Worm (Caenorhabditis elegans) whole organism, young adult: ENCODE results near the gene F35E8.10.

Source experiments
- B0019.2 ChIP-seq: fragments of 200-800 bp; sonication (Bioruptor generic); conservative IDR thresholded peaks from 2 replicates; pipeline ENCODE4 v1.3.6; 2022; ENCODE audit warnings: missing genetic modification reagents, missing genetic modification characterization, missing compliant biosample characterization
- C06A6.2 ChIP-seq: fragments of 200-800 bp; sonication (Bioruptor generic); conservative IDR thresholded peaks from 2 replicates; pipeline ENCODE4 v1.3.6; 2022; ENCODE audit warnings: missing genetic modification characterization, missing compliant biosample characterization
- D2030.7 ChIP-seq: fragments of 200-800 bp; sonication (Bioruptor generic); IDR thresholded peaks from 2 replicates; pipeline ENCODE4 v1.3.6; 2022; ENCODE audit warnings: missing genetic modification reagents, missing genetic modification characterization, missing compliant biosample characterization
- F10E7.11 ChIP-seq: sonication (generic microtip); optimal IDR thresholded peaks from 2 replicates; lab custom pipeline; 2017; ENCODE audit warnings: mild to moderate bottlenecking, missing genetic modification characterization, moderate library complexity, missing compliant biosample characterization
- F37B4.10 ChIP-seq: fragments of 200-800 bp; sonication (Bioruptor generic); IDR thresholded peaks from 2 replicates; pipeline ENCODE4 v1.3.6; 2022; ENCODE audit warnings: missing genetic modification characterization, missing compliant biosample characterization
- F49E8.2 ChIP-seq: sonication (generic microtip); optimal IDR thresholded peaks from 3 replicates; lab custom pipeline; 2017; ENCODE audit warnings: missing genetic modification characterization, mild to moderate bottlenecking, missing compliant biosample characterization, antibody characterized with exemption, moderate library complexity; ENCODE audit not compliant: insufficient read depth
- F52B5.7 ChIP-seq: sonication (generic microtip); optimal IDR thresholded peaks from 2 replicates; lab custom pipeline; 2016; ENCODE audit warnings: mild to moderate bottlenecking, missing genetic modification characterization, missing compliant biosample characterization
- F57A8.1 ChIP-seq: fragments of 200-800 bp; sonication (Bioruptor generic); optimal IDR thresholded peaks from 2 replicates; lab custom pipeline; 2018; ENCODE audit warnings: mild to moderate bottlenecking, missing genetic modification characterization, moderate library complexity, missing compliant biosample characterization
- T26A5.8 ChIP-seq: sonication (generic microtip); optimal IDR thresholded peaks from 2 replicates; lab custom pipeline; 2016; ENCODE audit warnings: missing genetic modification characterization, missing compliant biosample characterization
- Y56A3A.18 ChIP-seq: fragments of 200-800 bp; sonication (Bioruptor generic); IDR thresholded peaks from 2 replicates; pipeline ENCODE4 v1.3.6; 2022; ENCODE audit warnings: missing genetic modification reagents, missing genetic modification characterization, missing compliant biosample characterization
- Y95B8A.8 ChIP-seq: fragments of 200-800 bp; sonication (Bioruptor generic); IDR thresholded peaks from 2 replicates; pipeline ENCODE4 v1.3.6; 2022; ENCODE audit warnings: missing genetic modification reagents, missing genetic modification characterization, missing compliant biosample characterization
- attf-3 ChIP-seq: fragments of 200-800 bp; sonication (Bioruptor generic); conservative IDR thresholded peaks from 2 replicates; pipeline ENCODE4 v1.3.6; 2022; ENCODE audit warnings: missing genetic modification reagents, missing genetic modification characterization, missing compliant biosample characterization
- attf-5 ChIP-seq: fragments of 200-800 bp; sonication (Bioruptor generic); optimal IDR thresholded peaks from 2 replicates; lab custom pipeline; 2018; ENCODE audit warnings: mild to moderate bottlenecking, missing genetic modification characterization, missing compliant biosample characterization
- cebp-2 ChIP-seq: fragments of 200-800 bp; sonication (Bioruptor generic); IDR thresholded peaks from 2 replicates; pipeline ENCODE4 v1.3.6; 2022; ENCODE audit warnings: missing genetic modification characterization, missing compliant biosample characterization
- ceh-100 ChIP-seq: fragments of 200-800 bp; sonication (Bioruptor generic); IDR thresholded peaks from 2 replicates; pipeline ENCODE4 v1.3.6; 2022; ENCODE audit warnings: missing genetic modification reagents, missing genetic modification characterization, missing compliant biosample characterization
- ceh-40 ChIP-seq: fragments of 200-800 bp; sonication (Bioruptor generic); IDR thresholded peaks from 2 replicates; pipeline ENCODE4 v1.3.6; 2022; ENCODE audit warnings: missing genetic modification characterization, missing compliant biosample characterization
- ceh-79 ChIP-seq: sonication (generic microtip); optimal IDR thresholded peaks from 2 replicates; lab custom pipeline; 2017; ENCODE audit warnings: mild to moderate bottlenecking, missing genetic modification characterization, missing compliant biosample characterization
- dpff-1 ChIP-seq: sonication (generic microtip); optimal IDR thresholded peaks from 2 replicates; lab custom pipeline; 2017; ENCODE audit warnings: mild to moderate bottlenecking, missing genetic modification characterization, missing compliant biosample characterization
- him-1 ChIP-seq: sonication (generic microtip); optimal IDR thresholded peaks from 2 replicates; lab custom pipeline; 2016; ENCODE audit warnings: missing genotype, missing genetic modification reagents, missing genetic modification characterization, missing compliant biosample characterization
- hlh-26 ChIP-seq: fragments of 200-800 bp; sonication (Bioruptor generic); conservative IDR thresholded peaks from 2 replicates; pipeline ENCODE4 v1.3.6; 2022; ENCODE audit warnings: missing genetic modification reagents, missing genetic modification characterization, missing compliant biosample characterization
- hmg-1.2 ChIP-seq: fragments of 200-800 bp; sonication (Bioruptor generic); IDR thresholded peaks from 2 replicates; pipeline ENCODE4 v1.3.6; 2022; ENCODE audit warnings: missing genetic modification reagents, missing genetic modification characterization, missing compliant biosample characterization
- hrde-1 ChIP-seq: sonication (generic microtip); optimal IDR thresholded peaks from 2 replicates; lab custom pipeline; 2016; ENCODE audit warnings: missing genetic modification characterization, mild to moderate bottlenecking, missing compliant biosample characterization, moderate library complexity, missing genotype, missing genetic modification reagents, borderline replicate concordance
- let-607 ChIP-seq, 2 experiments: fragments of 200-800 bp in 1 of 2; sonication (Bioruptor generic) in 1 of 2; sonication (generic microtip) in 1 of 2; optimal IDR thresholded peaks; 2 replicates each; lab custom pipeline; 2016 to 2018; ENCODE audit warnings: mild to moderate bottlenecking in 2 of 2, missing compliant biosample characterization in 2 of 2, missing genetic modification characterization in 2 of 2, moderate library complexity in 2 of 2, missing genotype in 1 of 2
- lin-54 ChIP-seq: fragments of 200-800 bp; sonication (Bioruptor generic); optimal IDR thresholded peaks from 2 replicates; lab custom pipeline; 2018; ENCODE audit warnings: mild to moderate bottlenecking, missing genetic modification characterization, missing compliant biosample characterization
- madf-3 ChIP-seq: fragments of 200-800 bp; sonication (Bioruptor generic); IDR thresholded peaks from 2 replicates; pipeline ENCODE4 v1.3.6; 2022; ENCODE audit warnings: missing genetic modification reagents, missing genetic modification characterization, missing compliant biosample characterization
- madf-6 ChIP-seq: fragments of 200-800 bp; sonication (Bioruptor generic); IDR thresholded peaks from 2 replicates; pipeline ENCODE4 v1.3.6; 2022; ENCODE audit warnings: missing genetic modification reagents, missing genetic modification characterization, missing compliant biosample characterization
- mel-28 ChIP-seq: sonication (generic microtip); optimal IDR thresholded peaks from 2 replicates; lab custom pipeline; 2016; ENCODE audit warnings: borderline replicate concordance, mild to moderate bottlenecking, missing genetic modification characterization, missing compliant biosample characterization
- mxl-1 ChIP-seq: sonication (generic microtip); optimal IDR thresholded peaks from 2 replicates; lab custom pipeline; 2016; ENCODE audit warnings: missing genetic modification characterization, missing compliant biosample characterization
- nfya-2 ChIP-seq: fragments of 200-800 bp; sonication (Bioruptor generic); IDR thresholded peaks from 2 replicates; pipeline ENCODE4 v1.3.6; 2022; ENCODE audit warnings: missing genetic modification reagents, missing genetic modification characterization, missing compliant biosample characterization
- rcor-1 ChIP-seq: fragments of 200-800 bp; sonication (Bioruptor generic); IDR thresholded peaks from 2 replicates; pipeline ENCODE4 v1.3.6; 2022; ENCODE audit warnings: missing genetic modification reagents, missing genetic modification characterization, missing compliant biosample characterization
- repo-1 ChIP-seq: sonication (generic microtip); optimal IDR thresholded peaks from 2 replicates; lab custom pipeline; 2017; ENCODE audit warnings: mild to moderate bottlenecking, missing genetic modification characterization, missing compliant biosample characterization
- snpc-1.1 ChIP-seq: sonication (generic microtip); optimal IDR thresholded peaks from 2 replicates; lab custom pipeline; 2017; ENCODE audit warnings: missing genetic modification characterization, mild to moderate bottlenecking, missing compliant biosample characterization, antibody characterized with exemption, moderate library complexity, missing genotype, missing genetic modification reagents; ENCODE audit not compliant: insufficient read depth
- snpc-3.4 ChIP-seq: sonication (generic microtip); optimal IDR thresholded peaks from 2 replicates; lab custom pipeline; 2017; ENCODE audit warnings: missing genetic modification characterization, mild to moderate bottlenecking, missing compliant biosample characterization, antibody characterized with exemption, moderate library complexity, missing genotype, missing genetic modification reagents
- snpc-4 ChIP-seq, 5 experiments: fragments of 150-350 bp in 1 of 5; sonication (generic microtip) in 4 of 5; optimal IDR thresholded peaks; 2 replicates each; lab custom pipeline; 2014 to 2018; ENCODE audit warnings: missing genetic modification characterization in 5 of 5, missing biosample characterization in 3 of 5, antibody characterized with exemption in 2 of 5, mild to moderate bottlenecking in 2 of 5, missing compliant biosample characterization in 2 of 5, missing genotype in 2 of 5, moderate library complexity in 2 of 5, missing genetic modification reagents in 1 of 5
- tlf-1 ChIP-seq: fragments of 200-800 bp; sonication (Bioruptor generic); optimal IDR thresholded peaks from 2 replicates; lab custom pipeline; 2018; ENCODE audit warnings: mild to moderate bottlenecking, missing genetic modification characterization, missing compliant biosample characterization
- zfh-2 ChIP-seq: fragments of 200-800 bp; sonication (Bioruptor generic); conservative IDR thresholded peaks from 2 replicates; pipeline ENCODE4 v1.3.6; 2022; ENCODE audit warnings: missing genetic modification reagents, missing genetic modification characterization, missing compliant biosample characterization
- ztf-18 ChIP-seq: sonication (generic microtip); optimal IDR thresholded peaks from 2 replicates; lab custom pipeline; 2016; ENCODE audit warnings: missing genotype, mild to moderate bottlenecking, missing genetic modification characterization, missing compliant biosample characterization
- ztf-22 ChIP-seq: fragments of 200-800 bp; sonication (Bioruptor generic); optimal IDR thresholded peaks from 2 replicates; lab custom pipeline; 2018; ENCODE audit warnings: mild to moderate bottlenecking, missing genetic modification characterization, moderate library complexity, missing compliant biosample characterization
- ztf-28 ChIP-seq: fragments of 200-800 bp; sonication (Bioruptor generic); IDR thresholded peaks from 2 replicates; pipeline ENCODE4 v1.3.6; 2022; ENCODE audit warnings: missing genetic modification reagents, missing genetic modification characterization, missing compliant biosample characterization

Gene F35E8.10

ce11 chrV:15915307-15915706 is 4.9 kb downstream of the F35E8.10 start:
- TF ChIP-seq ceh-79 (tag; lab: Kevin White, UChicago) = no peak
- no peak for TF ChIP-seq ztf-18 (tag; lab: Kevin White, UChicago)
- no peak for TF ChIP-seq nfya-2 (GFP tag; lab: Robert Waterston, UW)
- no peak for TF ChIP-seq ceh-40 (GFP tag; lab: Robert Waterston, UW)
- TF ChIP-seq dpff-1 (tag; lab: Kevin White, UChicago) = no peak
- TF ChIP-seq C06A6.2 (GFP tag; lab: Robert Waterston, UW) = no peak
- no peak for TF ChIP-seq Y56A3A.18 (GFP tag; lab: Robert Waterston, UW)

- no peak for TF ChIP-seq let-607 (tag; optimal IDR thresholded peaks at IDR 0.05; lab: Kevin White, UChicago)
- no peak for TF ChIP-seq rcor-1
- TF ChIP-seq snpc-1.1 (tag; lab: Kevin White, UChicago) = no peak
- no peak for TF ChIP-seq Y95B8A.8 (GFP tag; lab: Robert Waterston, UW)
- TF ChIP-seq cebp-2 = 0 out of 2 replicates have a peak, but pooled peaks have one; percentile 67
- no peak for TF ChIP-seq attf-3 (GFP tag; lab: Robert Waterston, UW)
- peak; percentile 59 for TF ChIP-seq zfh-2
- no peak for TF ChIP-seq ceh-100 (GFP tag; lab: Robert Waterston, UW)
- TF ChIP-seq ztf-28 (GFP tag; lab: Robert Waterston, UW) = no peak
Measured at ce11 chrV:15914774-15915173, 5.4 kb downstream of the F35E8.10 start.

- TF ChIP-seq tlf-1 (GFP tag; lab: Kevin White, UChicago) = no peak
- TF ChIP-seq hmg-1.2 = no peak
- no peak for TF ChIP-seq hrde-1 (tag; lab: Kevin White, UChicago)
- no peak for TF ChIP-seq repo-1
- no peak for TF ChIP-seq attf-5 (GFP tag; lab: Kevin White, UChicago)
- TF ChIP-seq mel-28 = no peak
- TF ChIP-seq madf-3 (GFP tag; lab: Robert Waterston, UW) = no peak
- TF ChIP-seq snpc-1.1 (tag; lab: Kevin White, UChicago) = no peak
- no peak for TF ChIP-seq F49E8.2 (tag; lab: Kevin White, UChicago)
- no peak for TF ChIP-seq dpff-1 (tag; lab: Kevin White, UChicago)
- TF ChIP-seq him-1 = no peak
- no peak for TF ChIP-seq F52B5.7 (tag; lab: Kevin White, UChicago)
- no peak for TF ChIP-seq mxl-1
- no peak for TF ChIP-seq hlh-26 (GFP tag; lab: Robert Waterston, UW)
- no peak for TF ChIP-seq ztf-22 (GFP tag; lab: Kevin White, UChicago)
- no peak for TF ChIP-seq Y56A3A.18 (GFP tag; lab: Robert Waterston, UW)
- TF ChIP-seq F57A8.1 (GFP tag; lab: Kevin White, UChicago) = no peak
Measured at ce11 chrV:15913714-15914113, 6.5 kb downstream of the F35E8.10 start, which contains the start of gene F35E8.7. Gene F35E8.7, plus strand, starts transcription at chrV:15914014.

- TF ChIP-seq zfh-2 = peak; percentile 73
- TF ChIP-seq F52B5.7 (tag; lab: Kevin White, UChicago) = peak; percentile 17
- TF ChIP-seq ceh-40 (GFP tag; lab: Robert Waterston, UW) = no peak
Measured at ce11 chrV:15912677-15913076, 7.5 kb downstream of the F35E8.10 start.

ce11 chrV:15911848-15912247 is 8.3 kb downstream of the F35E8.10 start, which contains the start of gene F35E8.6:
Gene F35E8.6, plus strand, starts transcription at chrV:15912148.
- TF ChIP-seq B0019.2 (GFP tag; lab: Robert Waterston, UW) (no peak), snpc-3.4 (tag; lab: Kevin White, UChicago) (no peak), attf-3 (GFP tag; lab: Robert Waterston, UW) (no peak), madf-6 (GFP tag; lab: Robert Waterston, UW) (no peak), lin-54 (no peak), F10E7.11 (no peak), T26A5.8 (tag; lab: Kevin White, UChicago) (no peak), snpc-1.1 (tag; lab: Kevin White, UChicago) (no peak), snpc-4 (GFP tag; optimal IDR thresholded peaks at IDR 0.05; lab: Kevin White, UChicago) (no peak), snpc-4 (tag; optimal IDR thresholded peaks at IDR 0.05; lab: Kevin White, UChicago) (no peak), F37B4.10 (no peak), hrde-1 (tag; lab: Kevin White, UChicago) (no peak), cebp-2 (no peak), tlf-1 (GFP tag; lab: Kevin White, UChicago) (no peak), D2030.7 (no peak)
